Worm (Caenorhabditis elegans): ENCODE data around the gene oig-5.

The oig-5 gene

ce11 chrIV:14806903-14807302, at the start of gene oig-5:
Gene oig-5, plus strand, starts transcription at chrIV:14807203.
- no peak for TF ChIP-seq pat-9 (tag; optimal IDR thresholded peaks at IDR 0.05)
- TF ChIP-seq ceh-31 (tag; optimal IDR thresholded peaks at IDR 0.05) = peak; percentile 9
- no peak for TF ChIP-seq ets-4 (tag; optimal IDR thresholded peaks at IDR 0.05)

ce11 chrIV:14757786-14758185, 49.2 kb upstream of the oig-5 start:
- TF ChIP-seq fkh-10 (GFP tag; optimal IDR thresholded peaks at IDR 0.05) = no peak
- no peak for TF ChIP-seq ceh-34 (tag; optimal IDR thresholded peaks at IDR 0.05)
- TF ChIP-seq ceh-22 (tag; optimal IDR thresholded peaks at IDR 0.05) = no peak
- TF ChIP-seq pha-4 (tag; optimal IDR thresholded peaks at IDR 0.05) = no peak
- no peak for TF ChIP-seq ceh-30 (tag; optimal IDR thresholded peaks at IDR 0.05)
- no peak for TF ChIP-seq K02D7.2 (tag; optimal IDR thresholded peaks at IDR 0.05)
- TF ChIP-seq hlh-15 (tag; optimal IDR thresholded peaks at IDR 0.05) = no peak
- no peak for TF ChIP-seq hlh-30 (tag; optimal IDR thresholded peaks at IDR 0.05; ENCODE audit: insufficient read depth)
- TF ChIP-seq lim-6 (tag; optimal IDR thresholded peaks at IDR 0.05) = no peak
- no peak for TF ChIP-seq Y22D7AL.16 (tag; optimal IDR thresholded peaks at IDR 0.05)
- TF ChIP-seq lin-11 (tag; optimal IDR thresholded peaks at IDR 0.05) = no peak
- TF ChIP-seq ref-2 (tag; optimal IDR thresholded peaks at IDR 0.05) = no peak
- no peak for TF ChIP-seq eyg-1 (tag; optimal IDR thresholded peaks at IDR 0.05)
- TF ChIP-seq hlh-13 (GFP tag; optimal IDR thresholded peaks at IDR 0.05) = no peak

DNA sequence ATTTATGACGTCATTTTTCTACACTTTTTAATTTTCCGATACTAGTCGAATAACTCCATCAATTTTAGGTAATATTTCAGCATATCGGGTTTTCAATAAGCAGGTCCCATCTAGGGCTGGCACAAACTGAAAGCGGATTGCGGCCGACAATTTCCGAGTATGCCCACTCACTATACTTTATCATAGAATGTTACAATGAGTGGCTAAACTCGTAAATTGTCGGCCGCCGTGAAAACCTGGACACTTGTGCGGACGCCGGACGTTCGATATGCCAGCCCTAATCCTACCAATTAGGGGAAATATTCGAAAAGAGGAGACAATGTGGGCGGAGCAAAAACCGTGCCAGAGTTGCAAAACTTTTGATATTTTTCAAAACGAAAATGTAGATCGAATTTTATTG, 47.3 kb upstream of the oig-5 start:
- no peak for TF ChIP-seq zip-5 (tag; optimal IDR thresholded peaks at IDR 0.05)
- no peak for TF ChIP-seq hlh-8 (tag; optimal IDR thresholded peaks at IDR 0.05)
- no peak for TF ChIP-seq hlh-6 (tag; optimal IDR thresholded peaks at IDR 0.05)
- no peak for TF ChIP-seq sdc-2 (tag; optimal IDR thresholded peaks at IDR 0.05)
- no peak for TF ChIP-seq unc-3 (GFP tag; conservative IDR thresholded peaks at IDR 0.05)
- no peak for TF ChIP-seq unc-3 (tag; optimal IDR thresholded peaks at IDR 0.05)
- TF ChIP-seq eyg-1 (tag; optimal IDR thresholded peaks at IDR 0.05) = no peak
- TF ChIP-seq che-1 (tag; optimal IDR thresholded peaks at IDR 0.05) = no peak
- TF ChIP-seq mec-3 (tag; optimal IDR thresholded peaks at IDR 0.05; ENCODE audit: borderline replicate concordance) = no peak

DNA sequence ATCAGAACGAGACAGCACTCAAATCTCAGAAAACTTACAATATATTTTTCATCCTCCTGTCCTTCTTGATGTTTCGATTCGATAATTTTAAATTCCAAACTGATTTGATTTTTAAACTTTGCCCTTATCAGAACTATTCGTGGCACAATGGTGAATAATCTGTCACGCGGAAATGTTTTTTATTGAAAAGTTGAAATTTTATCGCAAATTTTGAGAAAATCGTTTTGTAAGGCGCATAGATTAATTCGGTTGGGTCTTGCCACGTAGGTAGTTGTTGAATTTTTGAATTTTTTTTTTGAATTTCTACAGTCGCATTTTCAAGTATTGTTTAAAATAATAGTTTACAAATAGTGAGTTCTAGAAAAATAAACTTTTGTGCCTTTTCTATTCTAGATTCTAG, 46.2 kb upstream of the oig-5 start, which contains the start of gene ptp-5.2:
ptp-5.2 (minus strand) TSS at position 101 of the 400 bp plus-strand sequence.
- no peak for TF ChIP-seq ceh-19 (GFP tag; optimal IDR thresholded peaks at IDR 0.05)

DNA sequence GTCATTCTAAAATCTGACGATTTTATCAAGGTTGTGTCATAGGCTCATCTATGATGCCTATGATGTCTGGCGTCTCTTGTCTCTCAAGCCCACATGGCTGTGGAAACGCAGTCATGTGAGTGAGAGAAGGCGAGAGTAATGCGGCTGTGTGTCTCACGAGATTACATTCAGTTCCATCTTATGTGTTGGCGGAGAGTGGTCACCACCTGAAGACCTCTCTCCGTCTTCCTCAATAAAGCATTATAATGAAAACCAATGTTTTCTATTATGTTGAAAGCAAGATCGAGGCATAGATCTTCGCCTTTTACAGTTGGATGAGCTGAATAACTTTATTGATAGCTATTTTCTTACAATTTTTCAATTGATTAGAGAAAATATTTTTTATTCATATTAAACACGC, 43.7 kb upstream of the oig-5 start:
- TF ChIP-seq nfya-1 (tag; optimal IDR thresholded peaks at IDR 0.05) (peak; percentile 27), ceh-18 (tag; optimal IDR thresholded peaks at IDR 0.05) (peak; percentile 40), hlh-30 (tag; optimal IDR thresholded peaks at IDR 0.05; ENCODE audit: insufficient read depth) (peak; percentile 93), elt-2 (tag; optimal IDR thresholded peaks at IDR 0.05) (peak; percentile 4), unc-42 (tag; optimal IDR thresholded peaks at IDR 0.05) (peak; percentile 16), tbx-2 (tag; optimal IDR thresholded peaks at IDR 0.05) (peak; percentile 24), ceh-31 (tag; optimal IDR thresholded peaks at IDR 0.05) (peak; percentile 44), sox-2 (GFP tag; IDR thresholded peaks at IDR 0.05) (0 out of 2 replicates have a peak, but pooled peaks have one; percentile 43)

DNA sequence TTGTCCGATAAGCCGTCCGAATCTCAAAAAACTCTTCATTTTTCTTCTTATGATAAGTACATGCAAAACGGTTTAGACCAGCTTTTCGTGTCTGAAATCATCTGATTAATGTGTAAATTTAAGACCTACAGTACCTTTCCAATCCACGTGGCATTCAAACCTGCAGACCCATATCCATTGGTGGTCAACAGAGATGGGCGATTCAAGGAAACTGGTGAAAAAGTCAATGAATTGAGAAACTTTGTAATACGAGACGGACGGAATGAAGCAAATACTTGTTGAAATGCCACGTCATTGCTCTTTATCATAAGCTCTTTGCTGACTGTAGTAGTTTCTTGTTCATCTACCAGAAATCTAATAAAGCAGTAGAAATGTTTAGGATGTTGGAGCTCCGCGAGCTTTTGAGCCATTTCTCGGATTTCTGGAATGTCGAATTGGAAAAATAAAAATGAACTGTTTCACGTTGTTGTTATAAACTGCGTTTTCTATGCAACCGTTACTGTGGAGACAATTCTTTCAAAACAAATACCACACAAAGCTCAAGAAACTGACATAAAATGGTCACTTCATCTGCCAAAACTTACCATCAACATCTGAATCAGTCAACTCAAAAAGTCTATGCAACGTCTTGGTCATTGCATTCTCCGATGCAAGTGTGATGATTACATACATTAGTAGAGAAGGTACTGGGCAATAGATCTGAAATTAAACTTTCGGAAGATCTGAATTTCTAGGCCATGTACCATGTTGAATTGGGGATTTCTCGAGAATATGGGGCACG, 42.9 kb upstream of the oig-5 start:
- TF ChIP-seq pha-2 (tag; optimal IDR thresholded peaks at IDR 0.05) (no peak), K09A11.1 (tag; optimal IDR thresholded peaks at IDR 0.05; ENCODE audit: insufficient read depth) (no peak), tbx-7 (tag; optimal IDR thresholded peaks at IDR 0.05) (no peak)
